Fruit fly (Drosophila melanogaster) whole organism, embryonic: ENCODE data around the gene form3.

Source experiments
- CG10321 ChIP-seq: fragments of 200-800 bp; sonication (Bioruptor generic); IDR thresholded peaks from 2 replicates; pipeline ENCODE4 v1.3.6; 2022; ENCODE audit warnings: missing biosample characterization, missing genetic modification characterization
- CG10366 ChIP-seq: fragments of 200-800 bp; sonication (Bioruptor generic); IDR thresholded peaks from 2 replicates; pipeline ENCODE4 v1.3.6; 2022; ENCODE audit warnings: missing biosample characterization, missing genetic modification characterization
- CG10654 ChIP-seq: fragments of 200-800 bp; sonication (Bioruptor generic); optimal IDR thresholded peaks from 2 replicates; lab custom pipeline; 2016; ENCODE audit warnings: missing biosample characterization, missing genetic modification characterization
- CG12155 ChIP-seq: fragments of 200-800 bp; sonication (Bioruptor generic); optimal IDR thresholded peaks from 3 replicates; lab custom pipeline; 2016; ENCODE audit warnings: missing biosample characterization, missing genetic modification characterization
- CG14710 ChIP-seq: fragments of 200-800 bp; sonication (Bioruptor generic); optimal IDR thresholded peaks from 3 replicates; lab custom pipeline; 2019; ENCODE audit warnings: missing biosample characterization, mild to moderate bottlenecking, missing genetic modification characterization, moderate library complexity
- CG15696 ChIP-seq: fragments of 200-800 bp; sonication (Bioruptor generic); optimal IDR thresholded peaks from 2 replicates; lab custom pipeline; 2019; ENCODE audit warnings: missing biosample characterization, mild to moderate bottlenecking, missing genetic modification characterization, moderate library complexity
- CG2120 ChIP-seq: fragments of 200-800 bp; sonication (Bioruptor generic); optimal IDR thresholded peaks from 3 replicates; lab custom pipeline; 2016; ENCODE audit warnings: missing biosample characterization, missing genetic modification characterization
- CG31388 ChIP-seq: fragments of 200-800 bp; sonication (Bioruptor generic); optimal IDR thresholded peaks from 2 replicates; lab custom pipeline; 2016; ENCODE audit warnings: missing biosample characterization, missing genetic modification characterization
- CG31441 ChIP-seq: fragments of 200-800 bp; sonication (Bioruptor generic); IDR thresholded peaks from 2 replicates; pipeline ENCODE4 v1.3.6; 2022; ENCODE audit warnings: missing biosample characterization, missing genetic modification characterization
- CG3995 ChIP-seq: fragments of 200-800 bp; sonication (Bioruptor generic); optimal IDR thresholded peaks from 3 replicates; lab custom pipeline; 2016; ENCODE audit warnings: missing biosample characterization, missing genetic modification characterization
- CG4854 ChIP-seq: fragments of 200-800 bp; sonication (Bioruptor generic); optimal IDR thresholded peaks from 2 replicates; lab custom pipeline; 2016; ENCODE audit warnings: missing biosample characterization, missing genetic modification characterization, inconsistent platforms
- CG6272 ChIP-seq: fragments of 200-800 bp; sonication (Bioruptor generic); IDR thresholded peaks from 2 replicates; pipeline ENCODE4 v1.3.6; 2022; ENCODE audit warnings: missing biosample characterization, missing genetic modification characterization
- CG6689 ChIP-seq: fragments of 200-800 bp; sonication (Bioruptor generic); IDR thresholded peaks from 2 replicates; pipeline ENCODE4 v1.3.6; 2022; ENCODE audit warnings: missing biosample characterization, missing genetic modification characterization
- CG7357 ChIP-seq: fragments of 200-800 bp; sonication (Bioruptor generic); IDR thresholded peaks from 3 replicates; pipeline ENCODE4 v1.3.6; 2022; ENCODE audit warnings: missing biosample characterization, missing genetic modification characterization
- CG7786 ChIP-seq: fragments of 200-800 bp; sonication (Bioruptor generic); optimal IDR thresholded peaks from 2 replicates; lab custom pipeline; 2016; ENCODE audit warnings: missing biosample characterization, missing genetic modification characterization
- CG7839 ChIP-seq: fragments of 200-800 bp; sonication (Bioruptor generic); optimal IDR thresholded peaks from 3 replicates; lab custom pipeline; 2018; ENCODE audit warnings: missing biosample characterization, mild to moderate bottlenecking, missing genetic modification characterization, moderate library complexity
- CG7963 ChIP-seq: fragments of 200-800 bp; sonication (Bioruptor generic); IDR thresholded peaks from 3 replicates; pipeline ENCODE4 v1.3.6; 2022; ENCODE audit warnings: missing biosample characterization, missing genetic modification characterization; ENCODE audit not compliant: partially characterized antibody
- CG8281 ChIP-seq: fragments of 200-800 bp; sonication (Bioruptor generic); optimal IDR thresholded peaks from 2 replicates; lab custom pipeline; 2018; ENCODE audit warnings: missing biosample characterization, mild to moderate bottlenecking, missing genetic modification characterization, moderate library complexity
- CG9215 ChIP-seq: fragments of 200-800 bp; sonication (Bioruptor generic); IDR thresholded peaks from 2 replicates; pipeline ENCODE4 v1.3.6; 2022; ENCODE audit warnings: missing biosample characterization, missing genetic modification characterization
- CG9797 ChIP-seq: fragments of 200-800 bp; sonication (Bioruptor generic); optimal IDR thresholded peaks from 3 replicates; lab custom pipeline; 2018; ENCODE audit warnings: missing biosample characterization, mild to moderate bottlenecking, missing genetic modification characterization
- D ChIP-seq, 2 experiments: fragments of 200-800 bp in 1 of 2; fragments of >200 bp in 1 of 2; sonication (Bioruptor generic) in 1 of 2; optimal IDR thresholded peaks; 2 replicates in 1 of 2; 3 replicates in 1 of 2; lab custom pipeline; 2017; ENCODE audit warnings: mild to moderate bottlenecking in 1 of 2, missing biosample characterization in 1 of 2, missing genetic modification characterization in 1 of 2, missing genetic modification reagents in 1 of 2
- D19B ChIP-seq: fragments of 200-800 bp; sonication (Bioruptor generic); optimal IDR thresholded peaks from 2 replicates; lab custom pipeline; 2017; ENCODE audit warnings: missing biosample characterization, mild to moderate bottlenecking, missing genetic modification characterization
- ERR ChIP-seq: fragments of 200-800 bp; sonication (Bioruptor generic); optimal IDR thresholded peaks from 2 replicates; lab custom pipeline; 2016; ENCODE audit warnings: missing biosample characterization, missing genetic modification characterization
- Fer1 ChIP-seq: fragments of 200-800 bp; sonication (Bioruptor generic); optimal IDR thresholded peaks from 2 replicates; lab custom pipeline; 2017; ENCODE audit warnings: missing biosample characterization, mild to moderate bottlenecking, missing genetic modification characterization
- Gug ChIP-seq: fragments of 200-800 bp; sonication (Bioruptor generic); IDR thresholded peaks from 4 replicates; pipeline ENCODE4 v1.3.6; 2022; ENCODE audit warnings: missing biosample characterization, missing genetic modification characterization
- MTF-1 ChIP-seq: fragments of 200-800 bp; sonication (Bioruptor generic); optimal IDR thresholded peaks from 2 replicates; lab custom pipeline; 2018; ENCODE audit warnings: missing biosample characterization, mild to moderate bottlenecking, missing genetic modification characterization, borderline replicate concordance
- Nf-YA ChIP-seq: fragments of 200-800 bp; sonication (Bioruptor generic); IDR thresholded peaks from 2 replicates; pipeline ENCODE4 v1.3.6; 2022; ENCODE audit warnings: missing biosample characterization, missing genetic modification characterization
- Nf-YB ChIP-seq: fragments of 200-800 bp; sonication (Bioruptor generic); optimal IDR thresholded peaks from 3 replicates; lab custom pipeline; 2019; ENCODE audit warnings: missing biosample characterization, mild to moderate bottlenecking, missing genetic modification characterization, moderate library complexity
- Opbp ChIP-seq: fragments of 200-800 bp; sonication (Bioruptor generic); IDR thresholded peaks from 3 replicates; pipeline ENCODE4 v1.3.6; 2022; ENCODE audit warnings: missing biosample characterization, missing genetic modification characterization; ENCODE audit not compliant: partially characterized antibody
- Rfx ChIP-seq: fragments of 200-800 bp; sonication (Bioruptor generic); IDR thresholded peaks from 2 replicates; pipeline ENCODE4 v1.3.6; 2022; ENCODE audit warnings: missing biosample characterization, missing genetic modification characterization
- Scr ChIP-seq: fragments of 200-800 bp; sonication (Bioruptor generic); IDR thresholded peaks from 2 replicates; pipeline ENCODE4 v1.3.6; 2022; ENCODE audit warnings: missing biosample characterization, missing genetic modification characterization; ENCODE audit not compliant: partially characterized antibody
- Usf ChIP-seq: fragments of 200-800 bp; sonication (Bioruptor generic); optimal IDR thresholded peaks from 2 replicates; lab custom pipeline; 2017; ENCODE audit warnings: missing genotype, missing biosample characterization, missing genetic modification characterization
- ara ChIP-seq: fragments of 200-800 bp; sonication (Bioruptor generic); IDR thresholded peaks from 2 replicates; pipeline ENCODE4 v1.3.6; 2022; ENCODE audit warnings: missing biosample characterization, missing genetic modification characterization
- ase ChIP-seq: fragments of 200-800 bp; sonication (Bioruptor generic); IDR thresholded peaks from 3 replicates; pipeline ENCODE4 v1.3.6; 2022; ENCODE audit warnings: missing biosample characterization, missing genetic modification characterization
- bbx ChIP-seq: fragments of 200-800 bp; sonication (Bioruptor generic); IDR thresholded peaks from 2 replicates; pipeline ENCODE4 v1.3.6; 2022; ENCODE audit warnings: missing biosample characterization, missing genetic modification characterization; ENCODE audit not compliant: partially characterized antibody
- ci ChIP-seq: fragments of 200-800 bp; sonication (Bioruptor generic); IDR thresholded peaks from 3 replicates; pipeline ENCODE4 v1.3.6; 2022; ENCODE audit warnings: missing biosample characterization, missing genetic modification characterization
- dpn ChIP-seq, 2 experiments: fragments of 200-800 bp; sonication (Bioruptor generic); optimal IDR thresholded peaks; 3 replicates each; lab custom pipeline; 2016; ENCODE audit warnings: missing biosample characterization in 2 of 2, missing genetic modification characterization in 2 of 2
- inv ChIP-seq: fragments of 200-800 bp; sonication (Bioruptor generic); IDR thresholded peaks from 2 replicates; pipeline ENCODE4 v1.3.6; 2022; ENCODE audit warnings: missing biosample characterization, missing genetic modification characterization; ENCODE audit not compliant: partially characterized antibody
- kni ChIP-seq: fragments of 200-800 bp; sonication (Bioruptor generic); optimal IDR thresholded peaks from 3 replicates; lab custom pipeline; 2017; ENCODE audit warnings: mild to moderate bottlenecking, missing biosample characterization, missing genetic modification reagents, missing genetic modification characterization
- lab ChIP-seq: fragments of 200-800 bp; sonication (Bioruptor generic); optimal IDR thresholded peaks from 3 replicates; lab custom pipeline; 2017; ENCODE audit warnings: missing biosample characterization, missing genetic modification characterization, mild to moderate bottlenecking, moderate library complexity, missing genetic modification reagents
- nau ChIP-seq: fragments of 200-800 bp; sonication (Bioruptor generic); optimal IDR thresholded peaks from 3 replicates; lab custom pipeline; 2017; ENCODE audit warnings: missing biosample characterization, mild to moderate bottlenecking, missing genetic modification characterization, missing genetic modification reagents
- org-1 ChIP-seq: fragments of 200-800 bp; sonication (Bioruptor generic); optimal IDR thresholded peaks from 2 replicates; lab custom pipeline; 2017; ENCODE audit warnings: missing biosample characterization, missing genetic modification characterization
- pb ChIP-seq: fragments of 200-800 bp; sonication (Bioruptor generic); optimal IDR thresholded peaks from 3 replicates; lab custom pipeline; 2016; ENCODE audit warnings: missing biosample characterization, missing genetic modification characterization
- pho ChIP-seq: fragments of 200-800 bp; sonication (Bioruptor generic); optimal IDR thresholded peaks from 2 replicates; lab custom pipeline; 2016; ENCODE audit warnings: missing biosample characterization, missing genetic modification characterization
- prd ChIP-seq, 3 experiments: fragments of >200 bp in 2 of 3; fragments of 200-800 bp in 1 of 3; sonication (Bioruptor generic) in 1 of 3; optimal IDR thresholded peaks in 2 of 3; IDR thresholded peaks in 1 of 3; 2 replicates in 2 of 3; 3 replicates in 1 of 3; pipeline versions ENCODE4 v1.3.6 to Lab custom; 2017 to 2022; ENCODE audit warnings: missing biosample characterization in 1 of 3, missing genetic modification characterization in 1 of 3
- tgo ChIP-seq: fragments of 200-800 bp; sonication (Bioruptor generic); IDR thresholded peaks from 3 replicates; pipeline ENCODE4 v1.3.6; 2022; ENCODE audit warnings: missing biosample characterization, missing genetic modification characterization
- ttk ChIP-seq: fragments of 200-800 bp; sonication (Bioruptor generic); IDR thresholded peaks from 2 replicates; pipeline ENCODE4 v2.1.2; 2022; ENCODE audit warnings: missing biosample characterization, missing genetic modification characterization
- tup ChIP-seq: fragments of 200-800 bp; sonication (Bioruptor generic); optimal IDR thresholded peaks from 2 replicates; lab custom pipeline; 2016; ENCODE audit warnings: missing biosample characterization, mild to moderate bottlenecking, missing genetic modification characterization, moderate library complexity
- zf30C ChIP-seq: fragments of 200-800 bp; sonication (Bioruptor generic); optimal IDR thresholded peaks from 3 replicates; lab custom pipeline; 2018; ENCODE audit warnings: missing biosample characterization, mild to moderate bottlenecking, missing genetic modification characterization

The form3 gene

dm6 chr3L:7090764-7091163 is 3.9 kb upstream of the form3 start (continued):
- TF ChIP-seq D (optimal IDR thresholded peaks at IDR 0.05; lab: Kevin White, UChicago), result no peak
- peak; percentile 37 for TF ChIP-seq D (GFP tag; optimal IDR thresholded peaks at IDR 0.05; lab: Kevin White, UChicago)
- no peak for TF ChIP-seq CG12155
- no peak for TF ChIP-seq D19B (GFP tag; lab: Kevin White, UChicago)
- TF ChIP-seq lab (GFP tag; lab: Kevin White, UChicago), result peak; percentile 78
- TF ChIP-seq nau (GFP tag; lab: Kevin White, UChicago), result peak; percentile 63
- peak; percentile 58 for TF ChIP-seq CG10366 (GFP tag; lab: Robert Waterston, UW)
- no peak for TF ChIP-seq zf30C (GFP tag; lab: Kevin White, UChicago)
- no peak for TF ChIP-seq CG31388 (GFP tag; lab: Kevin White, UChicago)
- no peak for TF ChIP-seq Opbp (GFP tag; lab: Robert Waterston, UW)
- TF ChIP-seq CG7786 (GFP tag; lab: Kevin White, UChicago), result peak; percentile 17
- TF ChIP-seq CG7357, result peak; percentile 65; the same call in 2 of the 3 replicates
- 0 out of 2 replicates have a peak, but pooled peaks have one; percentile 25 for TF ChIP-seq CG9215 (GFP tag; lab: Robert Waterston, UW)
- no peak for TF ChIP-seq Usf (GFP tag; lab: Kevin White, UChicago)
- peak; percentile 6 for TF ChIP-seq CG3995 (GFP tag; lab: Kevin White, UChicago)
- TF ChIP-seq CG6689 (GFP tag; lab: Robert Waterston, UW), result peak; percentile 78
- peak; percentile 69 for TF ChIP-seq CG7839 (tag; lab: Kevin White, UChicago)
- peak; percentile 80; the same call in 2 of the 3 replicates for TF ChIP-seq ase
- TF ChIP-seq Scr (GFP tag; lab: Robert Waterston, UW), result no peak
- peak; percentile 71 for TF ChIP-seq Rfx
- TF ChIP-seq prd (optimal IDR thresholded peaks at IDR 0.05; lab: Kevin White, UChicago), result no peak
- TF ChIP-seq prd (GFP tag; IDR thresholded peaks at IDR 0.05; lab: Robert Waterston, UW), result peak; percentile 82
- TF ChIP-seq dpn (GFP tag; optimal IDR thresholded peaks at IDR 0.05; lab: Kevin White, UChicago), result peak; percentile 57 to 74
- TF ChIP-seq CG9797, result no peak
- peak; percentile 51 for TF ChIP-seq pb (GFP tag; lab: Kevin White, UChicago)
- peak; percentile 29 for TF ChIP-seq CG2120
- peak; percentile 25 for TF ChIP-seq ERR (GFP tag; lab: Kevin White, UChicago)
- peak; percentile 18 for TF ChIP-seq CG15696
- no peak for TF ChIP-seq pho
- no peak for TF ChIP-seq inv (GFP tag; lab: Robert Waterston, UW)
- TF ChIP-seq bbx (GFP tag; lab: Robert Waterston, UW), result no peak
- peak; percentile 64 for TF ChIP-seq ara (GFP tag; lab: Robert Waterston, UW)
- TF ChIP-seq tup (GFP tag; lab: Kevin White, UChicago), result no peak
- TF ChIP-seq Gug (GFP tag; lab: Robert Waterston, UW), result peak; percentile 57; the same call in 1 of the 4 replicates
- TF ChIP-seq MTF-1 (GFP tag; lab: Kevin White, UChicago), result peak; percentile 26
- no peak for TF ChIP-seq Nf-YB (GFP tag; lab: Kevin White, UChicago)
- no peak for TF ChIP-seq CG7963 (GFP tag; lab: Robert Waterston, UW)
- TF ChIP-seq Fer1 (GFP tag; lab: Kevin White, UChicago), result peak; percentile 74
- no peak for TF ChIP-seq CG8281 (tag; lab: Kevin White, UChicago)
- no peak for TF ChIP-seq kni
- TF ChIP-seq ci (GFP tag; lab: Robert Waterston, UW), result peak; percentile 84; the same call in 2 of the 3 replicates
- peak; percentile 52 for TF ChIP-seq org-1 (GFP tag; lab: Kevin White, UChicago)
- TF ChIP-seq CG10654 (GFP tag; lab: Kevin White, UChicago), result peak; percentile 58
- no peak for TF ChIP-seq CG10321 (GFP tag; lab: Robert Waterston, UW)
- peak; percentile 29 for TF ChIP-seq CG14710 (tag; lab: Kevin White, UChicago)
- 0 out of 2 replicates have a peak, but pooled peaks have one; percentile 48 for TF ChIP-seq Nf-YA (GFP tag; lab: Robert Waterston, UW)
- TF ChIP-seq tgo, result peak; percentile 83
- TF ChIP-seq CG31441, result peak; percentile 81
- peak; percentile 54; the same call in 1 of the 2 replicates for TF ChIP-seq CG6272 (GFP tag; lab: Robert Waterston, UW)
- TF ChIP-seq ttk, result peak; percentile 79
- peak; percentile 21 for TF ChIP-seq CG4854 (GFP tag; lab: Kevin White, UChicago)
